Worm (Caenorhabditis elegans): Measurements from ENCODE around the gene E02C12.11.

E02C12.11 gene

ce11 chrV:9355371-9355770 lies 24.3 kb downstream of the E02C12.11 start, which contains the start of gene ttr-40:
Gene ttr-40 (minus strand): TSS chrV:9355471.
- no peak for TF ChIP-seq nhr-28 (tag; optimal IDR thresholded peaks at IDR 0.05)
- no peak for TF ChIP-seq snpc-4 (tag; optimal IDR thresholded peaks at IDR 0.05)
- TF ChIP-seq aly-2 (tag; optimal IDR thresholded peaks at IDR 0.05), result no peak
- TF ChIP-seq hmg-11 (tag; optimal IDR thresholded peaks at IDR 0.05), result no peak
- TF ChIP-seq egl-5 (tag; optimal IDR thresholded peaks at IDR 0.05), result no peak
- no peak for TF ChIP-seq lsy-12 (tag; optimal IDR thresholded peaks at IDR 0.05)
- no peak for TF ChIP-seq sea-2 (GFP tag; optimal IDR thresholded peaks at IDR 0.05)
- no peak for TF ChIP-seq nhr-11 (tag; optimal IDR thresholded peaks at IDR 0.05)

- TF ChIP-seq ama-1 (optimal IDR thresholded peaks at IDR 0.05) (no peak), ZK546.5 (tag; optimal IDR thresholded peaks at IDR 0.05) (no peak), ceh-16 (tag; optimal IDR thresholded peaks at IDR 0.05) (no peak), ztf-4 (tag; optimal IDR thresholded peaks at IDR 0.05) (no peak), jun-1 (tag; optimal IDR thresholded peaks at IDR 0.05) (no peak), ceh-28 (tag; optimal IDR thresholded peaks at IDR 0.05) (no peak), R02D3.7 (tag; optimal IDR thresholded peaks at IDR 0.05) (no peak), elt-1 (tag; optimal IDR thresholded peaks at IDR 0.05) (no peak), pha-4 (tag; optimal IDR thresholded peaks at IDR 0.05) (no peak), nhr-43 (tag; optimal IDR thresholded peaks at IDR 0.05; ENCODE audit: poor library complexity, severe bottlenecking) (no peak), nhr-12 (tag; optimal IDR thresholded peaks at IDR 0.05) (no peak), skn-1 (tag; optimal IDR thresholded peaks at IDR 0.05) (no peak), unc-62 (GFP tag; optimal IDR thresholded peaks at IDR 0.05) (no peak), egl-5 (tag; optimal IDR thresholded peaks at IDR 0.05) (no peak), daf-12 (tag; optimal IDR thresholded peaks at IDR 0.05) (no peak), egl-27 (tag; optimal IDR thresholded peaks at IDR 0.05) (no peak), nhr-25 (tag; optimal IDR thresholded peaks at IDR 0.05) (no peak), snpc-4 (tag; optimal IDR thresholded peaks at IDR 0.05) (no peak)
Observed at ce11 chrV:9352947-9353346, 26.8 kb downstream of the E02C12.11 start, which contains the start of gene srx-46. Gene srx-46 (plus strand): TSS chrV:9353247.

ce11 chrV:9349687-9350086 lies 30.0 kb downstream of the E02C12.11 start, which contains the start of gene srx-47:
Gene srx-47 (plus strand): TSS chrV:9349987.
- TF ChIP-seq ceh-9 (tag; optimal IDR thresholded peaks at IDR 0.05), result no peak
- no peak for TF ChIP-seq nhr-11 (tag; optimal IDR thresholded peaks at IDR 0.05)
- no peak for TF ChIP-seq fkh-2 (tag; optimal IDR thresholded peaks at IDR 0.05)
- no peak for TF ChIP-seq mdl-1 (tag; optimal IDR thresholded peaks at IDR 0.05)
- TF ChIP-seq lsy-12 (tag; optimal IDR thresholded peaks at IDR 0.05), result no peak
- TF ChIP-seq pha-4 (tag; optimal IDR thresholded peaks at IDR 0.05), result no peak
- TF ChIP-seq nhr-12 (tag; optimal IDR thresholded peaks at IDR 0.05), result no peak
- no peak for TF ChIP-seq nhr-23 (tag; optimal IDR thresholded peaks at IDR 0.05)
- no peak for TF ChIP-seq ama-1 (optimal IDR thresholded peaks at IDR 0.05)

- TF ChIP-seq ama-1 (optimal IDR thresholded peaks at IDR 0.05), result no peak
- TF ChIP-seq lsy-12 (tag; optimal IDR thresholded peaks at IDR 0.05), result no peak
- TF ChIP-seq hmg-11 (tag; optimal IDR thresholded peaks at IDR 0.05), result no peak
- TF ChIP-seq fkh-10 (GFP tag; optimal IDR thresholded peaks at IDR 0.05), result no peak
- TF ChIP-seq lin-39 (tag; optimal IDR thresholded peaks at IDR 0.05), result peak; percentile 12
- no peak for TF ChIP-seq mdl-1 (tag; optimal IDR thresholded peaks at IDR 0.05)
- no peak for TF ChIP-seq tbx-2 (tag; optimal IDR thresholded peaks at IDR 0.05)
- TF ChIP-seq elt-3 (tag; optimal IDR thresholded peaks at IDR 0.05), result no peak
- peak; percentile 64 for TF ChIP-seq lin-15B (tag; optimal IDR thresholded peaks at IDR 0.05)
- peak; percentile 96 for TF ChIP-seq R02D3.7 (tag; optimal IDR thresholded peaks at IDR 0.05)
- no peak for TF ChIP-seq ceh-82 (tag; optimal IDR thresholded peaks at IDR 0.05)
- TF ChIP-seq nhr-43 (tag; optimal IDR thresholded peaks at IDR 0.05; ENCODE audit: poor library complexity, severe bottlenecking), result no peak
- no peak for TF ChIP-seq fos-1 (tag; optimal IDR thresholded peaks at IDR 0.05)
- no peak for TF ChIP-seq eor-1 (tag; optimal IDR thresholded peaks at IDR 0.05)
- peak; percentile 61 for TF ChIP-seq skn-1 (tag; optimal IDR thresholded peaks at IDR 0.05)
- peak; percentile 85 for TF ChIP-seq pha-4 (tag; optimal IDR thresholded peaks at IDR 0.05)
- TF ChIP-seq nhr-11 (tag; optimal IDR thresholded peaks at IDR 0.05), result no peak
- TF ChIP-seq ztf-11 (tag; optimal IDR thresholded peaks at IDR 0.05), result no peak
- no peak for TF ChIP-seq ztf-4 (tag; optimal IDR thresholded peaks at IDR 0.05)
- no peak for TF ChIP-seq ZK546.5 (tag; optimal IDR thresholded peaks at IDR 0.05)
- TF ChIP-seq ceh-28 (tag; optimal IDR thresholded peaks at IDR 0.05), result peak; percentile 94
- no peak for TF ChIP-seq mml-1 (tag; optimal IDR thresholded peaks at IDR 0.05)
- TF ChIP-seq sea-2 (GFP tag; optimal IDR thresholded peaks at IDR 0.05), result no peak
- no peak for TF ChIP-seq ceh-9 (tag; optimal IDR thresholded peaks at IDR 0.05)
- TF ChIP-seq nhr-23 (tag; optimal IDR thresholded peaks at IDR 0.05), result no peak
- TF ChIP-seq nfya-1 (tag; optimal IDR thresholded peaks at IDR 0.05; ENCODE audit: insufficient read depth), result peak; percentile 82
- TF ChIP-seq pqm-1 (tag; optimal IDR thresholded peaks at IDR 0.05), result no peak
- TF ChIP-seq daf-12 (tag; optimal IDR thresholded peaks at IDR 0.05), result no peak
- no peak for TF ChIP-seq nhr-12 (tag; optimal IDR thresholded peaks at IDR 0.05)
- no peak for TF ChIP-seq unc-39 (tag; optimal IDR thresholded peaks at IDR 0.05)
- no peak for TF ChIP-seq nhr-77 (tag; optimal IDR thresholded peaks at IDR 0.05)
- TF ChIP-seq fkh-2 (tag; optimal IDR thresholded peaks at IDR 0.05), result no peak
- no peak for TF ChIP-seq snpc-4 (tag; optimal IDR thresholded peaks at IDR 0.05)
- no peak for TF ChIP-seq unc-62 (GFP tag; optimal IDR thresholded peaks at IDR 0.05)
- TF ChIP-seq ceh-16 (tag; optimal IDR thresholded peaks at IDR 0.05), result no peak
- TF ChIP-seq aly-2 (tag; optimal IDR thresholded peaks at IDR 0.05), result no peak
- TF ChIP-seq nhr-237 (tag; optimal IDR thresholded peaks at IDR 0.05), result no peak
- no peak for TF ChIP-seq egl-27 (tag; optimal IDR thresholded peaks at IDR 0.05)
- TF ChIP-seq nhr-76 (tag; optimal IDR thresholded peaks at IDR 0.05), result no peak
Observed at ce11 chrV:9346804-9347203, 32.9 kb downstream of the E02C12.11 start, which contains the start of the genes K07B1.7 and try-5. Gene K07B1.7 (minus strand): TSS chrV:9346962. Gene try-5 (plus strand): TSS chrV:9347044.

All from whole organism, L3 larva.